Fruit fly (Drosophila melanogaster) whole organism, embryonic: ENCODE results near the gene feo.

Source experiments
- Awh ChIP-seq: fragments of 200-800 bp; sonication (Bioruptor generic); IDR thresholded peaks from 2 replicates; pipeline ENCODE4, ENCODE4 v1.3.6; 2022; ENCODE audit warnings: missing biosample characterization, missing genetic modification characterization
- Bdp1 ChIP-seq: fragments of 200-800 bp; sonication (Bioruptor generic); optimal IDR thresholded peaks from 3 replicates; lab custom pipeline; 2016; ENCODE audit warnings: missing biosample characterization, missing genetic modification characterization
- CG10321 ChIP-seq: fragments of 200-800 bp; sonication (Bioruptor generic); IDR thresholded peaks from 2 replicates; pipeline ENCODE4 v1.3.6; 2022; ENCODE audit warnings: missing biosample characterization, missing genetic modification characterization
- CG10431 ChIP-seq: fragments of 200-800 bp; sonication (Bioruptor generic); optimal IDR thresholded peaks from 3 replicates; lab custom pipeline; 2018; ENCODE audit warnings: missing biosample characterization, mild to moderate bottlenecking, missing genetic modification characterization
- CG10462 ChIP-seq: fragments of 200-800 bp; sonication (Bioruptor generic); optimal IDR thresholded peaks from 2 replicates; lab custom pipeline; 2016; ENCODE audit warnings: missing biosample characterization, missing genetic modification characterization
- CG12071 ChIP-seq: fragments of 200-800 bp; sonication (Bioruptor generic); optimal IDR thresholded peaks from 3 replicates; lab custom pipeline; 2018; ENCODE audit warnings: missing biosample characterization, mild to moderate bottlenecking, missing genetic modification characterization
- CG12236 ChIP-seq: fragments of 200-800 bp; sonication (Bioruptor generic); optimal IDR thresholded peaks from 2 replicates; lab custom pipeline; 2016; ENCODE audit warnings: missing biosample characterization, missing genetic modification characterization
- CG17385 ChIP-seq: fragments of 200-800 bp; sonication (Bioruptor generic); optimal IDR thresholded peaks from 3 replicates; lab custom pipeline; 2018; ENCODE audit warnings: missing biosample characterization, mild to moderate bottlenecking, missing genetic modification characterization
- CG17568 ChIP-seq: fragments of 200-800 bp; sonication (Bioruptor generic); optimal IDR thresholded peaks from 2 replicates; lab custom pipeline; 2018; ENCODE audit warnings: missing biosample characterization, mild to moderate bottlenecking, missing genetic modification characterization, moderate library complexity
- CG1832 ChIP-seq: fragments of 200-800 bp; sonication (Bioruptor generic); optimal IDR thresholded peaks from 2 replicates; lab custom pipeline; 2017; ENCODE audit warnings: missing biosample characterization, mild to moderate bottlenecking, missing genetic modification characterization, inconsistent platforms
- CG3281 ChIP-seq: fragments of 200-800 bp; sonication (Bioruptor generic); optimal IDR thresholded peaks from 3 replicates; lab custom pipeline; 2017; ENCODE audit warnings: missing biosample characterization, mild to moderate bottlenecking, missing genetic modification characterization
- CG6791 ChIP-seq: fragments of 200-800 bp; sonication (Bioruptor generic); IDR thresholded peaks from 3 replicates; pipeline ENCODE4 v1.3.6; 2022; ENCODE audit warnings: missing biosample characterization, missing genetic modification characterization; ENCODE audit not compliant: partially characterized antibody
- CG6854 ChIP-seq: fragments of 200-800 bp; sonication (Bioruptor generic); optimal IDR thresholded peaks from 3 replicates; lab custom pipeline; 2017; ENCODE audit warnings: missing biosample characterization, mild to moderate bottlenecking, missing genetic modification characterization
- CoRest ChIP-seq: fragments of 200-800 bp; sonication (Bioruptor generic); optimal IDR thresholded peaks from 3 replicates; lab custom pipeline; 2018; ENCODE audit warnings: missing biosample characterization, mild to moderate bottlenecking, missing genetic modification characterization, moderate library complexity
- Dip3 ChIP-seq: fragments of 200-800 bp; sonication (Bioruptor generic); optimal IDR thresholded peaks from 3 replicates; lab custom pipeline; 2016; ENCODE audit warnings: missing biosample characterization, missing genetic modification characterization
- Doc3 ChIP-seq: fragments of 200-800 bp; sonication (Bioruptor generic); IDR thresholded peaks from 3 replicates; pipeline ENCODE4 v1.3.6; 2022; ENCODE audit warnings: missing biosample characterization, missing genetic modification characterization; ENCODE audit not compliant: partially characterized antibody
- H15 ChIP-seq: fragments of 200-800 bp; sonication (Bioruptor generic); IDR thresholded peaks from 3 replicates; pipeline ENCODE4 v1.3.6; 2022; ENCODE audit warnings: missing biosample characterization, missing genetic modification characterization
- H2.0 ChIP-seq: fragments of 200-800 bp; sonication (Bioruptor generic); IDR thresholded peaks from 2 replicates; pipeline ENCODE4 v1.3.6; 2022; ENCODE audit warnings: missing biosample characterization, missing genetic modification characterization
- HLH3B ChIP-seq: fragments of 200-800 bp; sonication (Bioruptor generic); IDR thresholded peaks from 2 replicates; pipeline ENCODE4 v1.3.6; 2022; ENCODE audit warnings: missing biosample characterization, missing genetic modification characterization
- Jarid2 ChIP-seq: fragments of 200-800 bp; sonication (Bioruptor generic); optimal IDR thresholded peaks from 3 replicates; lab custom pipeline; 2017; ENCODE audit warnings: mild to moderate bottlenecking, missing biosample characterization, missing genetic modification reagents, missing genetic modification characterization
- MBD-R2 ChIP-seq: fragments of 200-800 bp; sonication (Bioruptor generic); IDR thresholded peaks from 2 replicates; pipeline ENCODE4 v1.3.6; 2022; ENCODE audit warnings: missing biosample characterization, missing genetic modification characterization
- Meics ChIP-seq: fragments of 200-800 bp; sonication (Bioruptor generic); optimal IDR thresholded peaks from 2 replicates; lab custom pipeline; 2017; ENCODE audit warnings: missing biosample characterization, mild to moderate bottlenecking, missing genetic modification characterization
- Myb ChIP-seq: fragments of 200-800 bp; sonication (Bioruptor generic); optimal IDR thresholded peaks from 2 replicates; lab custom pipeline; 2016; ENCODE audit warnings: missing biosample characterization, missing genetic modification characterization
- Nf-YA ChIP-seq: fragments of 200-800 bp; sonication (Bioruptor generic); IDR thresholded peaks from 2 replicates; pipeline ENCODE4 v1.3.6; 2022; ENCODE audit warnings: missing biosample characterization, missing genetic modification characterization
- Nf-YC ChIP-seq: fragments of 200-800 bp; optimal IDR thresholded peaks from 3 replicates; lab custom pipeline; 2019; ENCODE audit warnings: missing biosample characterization, mild to moderate bottlenecking, missing genetic modification characterization, moderate library complexity
- Scr ChIP-seq: fragments of 200-800 bp; sonication (Bioruptor generic); IDR thresholded peaks from 2 replicates; pipeline ENCODE4 v1.3.6; 2022; ENCODE audit warnings: missing biosample characterization, missing genetic modification characterization; ENCODE audit not compliant: partially characterized antibody
- Sox100B ChIP-seq: fragments of 200-800 bp; sonication (Bioruptor generic); optimal IDR thresholded peaks from 3 replicates; lab custom pipeline; 2018; ENCODE audit warnings: missing biosample characterization, mild to moderate bottlenecking, missing genetic modification characterization
- Sox102F ChIP-seq: fragments of 200-800 bp; sonication (Bioruptor generic); optimal IDR thresholded peaks from 2 replicates; lab custom pipeline; 2018; ENCODE audit warnings: missing biosample characterization, mild to moderate bottlenecking, missing genetic modification characterization, moderate library complexity
- Trl ChIP-seq, 3 experiments: fragments of >200 bp in 2 of 3; fragments of 200-800 bp in 1 of 3; sonication (Bioruptor generic) in 1 of 3; optimal IDR thresholded peaks; 2 replicates in 1 of 3; 3 replicates in 2 of 3; lab custom pipeline; 2016 to 2017; ENCODE audit warnings: missing biosample characterization in 1 of 3, missing genetic modification characterization in 1 of 3
- Usf ChIP-seq: fragments of 200-800 bp; sonication (Bioruptor generic); optimal IDR thresholded peaks from 2 replicates; lab custom pipeline; 2017; ENCODE audit warnings: missing genotype, missing biosample characterization, missing genetic modification characterization
- aop ChIP-seq: fragments of 200-800 bp; sonication (Bioruptor generic); IDR thresholded peaks from 2 replicates; pipeline ENCODE4 v1.3.6; 2022; ENCODE audit warnings: missing biosample characterization, missing genetic modification characterization
- ash1 ChIP-seq: fragments of 200-800 bp; sonication (Bioruptor generic); optimal IDR thresholded peaks from 2 replicates; lab custom pipeline; 2018; ENCODE audit warnings: missing biosample characterization, mild to moderate bottlenecking, missing genetic modification characterization
- ato ChIP-seq: fragments of 200-800 bp; sonication (Bioruptor generic); IDR thresholded peaks from 2 replicates; pipeline ENCODE4 v1.3.6; 2022; ENCODE audit warnings: missing biosample characterization, missing genetic modification characterization; ENCODE audit not compliant: partially characterized antibody
- bab2 ChIP-seq: fragments of 200-800 bp; sonication (Bioruptor generic); optimal IDR thresholded peaks from 2 replicates; lab custom pipeline; 2016; ENCODE audit warnings: missing biosample characterization, missing genetic modification characterization
- ci ChIP-seq: fragments of 200-800 bp; sonication (Bioruptor generic); IDR thresholded peaks from 3 replicates; pipeline ENCODE4 v1.3.6; 2022; ENCODE audit warnings: missing biosample characterization, missing genetic modification characterization
- dm ChIP-seq: fragments of 200-800 bp; sonication (Bioruptor generic); optimal IDR thresholded peaks from 3 replicates; lab custom pipeline; 2016; ENCODE audit warnings: missing biosample characterization, missing genetic modification characterization
- eve ChIP-seq, 2 experiments: fragments of >200 bp; optimal IDR thresholded peaks; 2 replicates each; lab custom pipeline; 2017; ENCODE audit warnings: missing biosample characterization in 2 of 2, missing genetic modification characterization in 2 of 2
- fd3F ChIP-seq: fragments of 200-800 bp; sonication (Bioruptor generic); optimal IDR thresholded peaks from 2 replicates; lab custom pipeline; 2018; ENCODE audit warnings: missing biosample characterization, mild to moderate bottlenecking, missing genetic modification characterization, moderate library complexity
- gsb ChIP-seq: fragments of 200-800 bp; sonication (Bioruptor generic); IDR thresholded peaks from 2 replicates; pipeline ENCODE4 v1.3.6; 2022; ENCODE audit warnings: missing biosample characterization, missing genetic modification characterization
- inv ChIP-seq: fragments of 200-800 bp; sonication (Bioruptor generic); IDR thresholded peaks from 2 replicates; pipeline ENCODE4 v1.3.6; 2022; ENCODE audit warnings: missing biosample characterization, missing genetic modification characterization; ENCODE audit not compliant: partially characterized antibody
- lab ChIP-seq: fragments of 200-800 bp; sonication (Bioruptor generic); optimal IDR thresholded peaks from 3 replicates; lab custom pipeline; 2017; ENCODE audit warnings: missing biosample characterization, missing genetic modification characterization, mild to moderate bottlenecking, moderate library complexity, missing genetic modification reagents
- nmo ChIP-seq: fragments of 200-800 bp; sonication (Bioruptor generic); optimal IDR thresholded peaks from 2 replicates; lab custom pipeline; 2018; ENCODE audit warnings: missing biosample characterization, mild to moderate bottlenecking, missing genetic modification characterization, moderate library complexity
- onecut ChIP-seq: fragments of 200-800 bp; sonication (Bioruptor generic); IDR thresholded peaks from 2 replicates; pipeline ENCODE4 v1.3.6; 2022; ENCODE audit warnings: missing biosample characterization, missing genetic modification characterization
- pros ChIP-seq: fragments of 200-800 bp; sonication (Bioruptor generic); optimal IDR thresholded peaks from 3 replicates; lab custom pipeline; 2019; ENCODE audit warnings: missing biosample characterization, mild to moderate bottlenecking, missing genetic modification characterization, moderate library complexity
- scrt ChIP-seq: fragments of 200-800 bp; sonication (Bioruptor generic); optimal IDR thresholded peaks from 2 replicates; lab custom pipeline; 2018; ENCODE audit warnings: missing biosample characterization, mild to moderate bottlenecking, missing genetic modification characterization, moderate library complexity
- seq ChIP-seq: fragments of 200-800 bp; sonication (Bioruptor generic); IDR thresholded peaks from 2 replicates; pipeline ENCODE4 v1.3.6; 2022; ENCODE audit warnings: missing biosample characterization, missing genetic modification characterization
- slbo ChIP-seq: fragments of 200-800 bp; sonication (Bioruptor generic); IDR thresholded peaks from 2 replicates; pipeline ENCODE4 v1.3.6; 2022; ENCODE audit warnings: missing biosample characterization, missing genetic modification characterization
- slp2 ChIP-seq: fragments of 200-800 bp; sonication (Bioruptor generic); optimal IDR thresholded peaks from 2 replicates; lab custom pipeline; 2016; ENCODE audit warnings: missing biosample characterization, missing genetic modification characterization
- sug ChIP-seq: fragments of 200-800 bp; optimal IDR thresholded peaks from 2 replicates; lab custom pipeline; 2019; ENCODE audit warnings: missing biosample characterization, mild to moderate bottlenecking, missing genetic modification characterization, moderate library complexity
- ttk ChIP-seq: fragments of 200-800 bp; sonication (Bioruptor generic); IDR thresholded peaks from 2 replicates; pipeline ENCODE4 v2.1.2; 2022; ENCODE audit warnings: missing biosample characterization, missing genetic modification characterization
- wdn ChIP-seq: fragments of 200-800 bp; sonication (Bioruptor generic); IDR thresholded peaks from 2 replicates; pipeline ENCODE4 v1.3.6; 2022; ENCODE audit warnings: missing biosample characterization, missing genetic modification characterization
- z ChIP-seq: fragments of 200-800 bp; sonication (Bioruptor generic); IDR thresholded peaks from 3 replicates; pipeline ENCODE4 v1.3.6; 2022; ENCODE audit warnings: missing biosample characterization, missing genetic modification characterization

Gene feo

DNA sequence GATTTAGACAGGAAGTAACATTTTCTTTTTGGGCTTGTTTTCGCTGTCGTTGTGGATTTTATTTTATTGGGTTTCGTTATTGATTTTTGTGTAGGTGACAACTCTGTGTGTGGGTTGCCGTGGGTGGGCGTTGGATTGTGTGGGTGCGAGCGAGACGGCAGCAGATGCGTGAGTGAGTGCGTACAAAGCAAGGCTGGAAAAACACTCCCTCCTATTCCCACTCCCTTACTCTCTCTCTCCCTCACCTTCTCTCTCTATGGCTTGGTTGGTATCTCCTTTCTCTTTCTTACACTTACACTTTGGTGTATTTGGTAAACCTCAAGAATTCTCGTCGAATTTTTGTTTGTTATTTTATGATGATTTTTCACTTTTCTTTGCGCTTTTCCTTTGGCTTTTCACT lies 32.6 kb downstream of the feo start:
- TF ChIP-seq Trl (optimal IDR thresholded peaks at IDR 0.05; lab: Kevin White, UChicago) (peak; percentile 29 to 57), Trl (GFP tag; optimal IDR thresholded peaks at IDR 0.05; lab: Kevin White, UChicago) (no peak), Nf-YC (tag; lab: Kevin White, UChicago) (peak; percentile 9), pros (GFP tag; lab: Kevin White, UChicago) (peak; percentile 91), CG1832 (GFP tag; lab: Kevin White, UChicago) (peak; percentile 80), scrt (no peak), CG17568 (GFP tag; lab: Kevin White, UChicago) (no peak), ci (0 out of 3 replicates have a peak, but pooled peaks have one; percentile 8), z (peak; percentile 87), inv (GFP tag; lab: Robert Waterston, UW) (no peak), gsb (no peak), CG3281 (GFP tag; lab: Kevin White, UChicago) (no peak), ato (no peak), CoRest (tag; lab: Kevin White, UChicago) (no peak), Jarid2 (GFP tag; lab: Kevin White, UChicago) (no peak), slp2 (GFP tag; lab: Kevin White, UChicago) (no peak), MBD-R2 (GFP tag; lab: Robert Waterston, UW) (no peak), lab (GFP tag; lab: Kevin White, UChicago) (no peak), CG6854 (no peak), Meics (GFP tag; lab: Kevin White, UChicago) (no peak), Myb (GFP tag; lab: Kevin White, UChicago) (no peak), Bdp1 (GFP tag; lab: Kevin White, UChicago) (no peak), ttk (no peak), CG6791 (no peak), CG12236 (no peak), bab2 (GFP tag; lab: Kevin White, UChicago) (no peak), Awh (GFP tag; lab: Robert Waterston, UW) (no peak), HLH3B (no peak), CG10321 (peak; percentile 79), H15 (GFP tag; lab: Robert Waterston, UW) (no peak), fd3F (GFP tag; lab: Kevin White, UChicago) (no peak), CG10431 (GFP tag; lab: Kevin White, UChicago) (no peak), Dip3 (GFP tag; lab: Kevin White, UChicago) (no peak), dm (no peak), CG10462 (no peak), wdn (GFP tag; lab: Robert Waterston, UW) (no peak), Sox100B (GFP tag; lab: Kevin White, UChicago) (no peak), CG12071 (GFP tag; lab: Kevin White, UChicago) (no peak), Sox102F (GFP tag; lab: Kevin White, UChicago) (no peak), onecut (GFP tag; lab: Robert Waterston, UW) (peak; percentile 96), sug (tag; lab: Kevin White, UChicago) (no peak), Usf (GFP tag; lab: Kevin White, UChicago) (no peak), CG17385 (no peak), nmo (no peak), aop (no peak), Nf-YA (no peak), H2.0 (no peak), eve (GFP tag; optimal IDR thresholded peaks at IDR 0.05; lab: Kevin White, UChicago) (no peak), Scr (GFP tag; lab: Robert Waterston, UW) (no peak), seq (GFP tag; lab: Robert Waterston, UW) (no peak), Doc3 (no peak), slbo (GFP tag; lab: Robert Waterston, UW) (no peak), ash1 (GFP tag; lab: Kevin White, UChicago) (no peak)
